Worm (Caenorhabditis elegans) whole organism, L4/young adult: Measurements from ENCODE around the gene mup-2.

Experiments used
- W03F9.2 ChIP-seq: fragments of 150-350 bp; optimal IDR thresholded peaks from 2 replicates; lab custom pipeline; 2014; ENCODE audit warnings: missing biosample characterization, missing genetic modification characterization
- dao-5 ChIP-seq: sonication (generic microtip); optimal IDR thresholded peaks from 2 replicates; lab custom pipeline; 2016; ENCODE audit warnings: missing genotype, missing genetic modification characterization, moderate library complexity, missing compliant biosample characterization
- him-1 ChIP-seq: sonication (generic microtip); optimal IDR thresholded peaks from 2 replicates; lab custom pipeline; 2016; ENCODE audit warnings: missing genotype, missing genetic modification reagents, missing genetic modification characterization, missing compliant biosample characterization

ce11 chrX:6427147-6427546, 17.1 kb upstream of the mup-2 start:
- TF ChIP-seq dao-5 (tag; lab: Kevin White, UChicago) (no peak), him-1 (tag; lab: Kevin White, UChicago) (no peak), W03F9.2 (tag; lab: Kevin White, UChicago) (no peak)
